Fruit fly (Drosophila melanogaster) whole organism, embryonic: ENCODE data around the gene CG31068.

Experiments used
- Blimp-1 ChIP-seq: fragments of 200-800 bp; sonication (Bioruptor generic); optimal IDR thresholded peaks from 3 replicates; lab custom pipeline; 2018; ENCODE audit warnings: missing biosample characterization, missing genetic modification characterization, mild to moderate bottlenecking, moderate library complexity, missing genetic modification reagents
- CG10959 ChIP-seq: fragments of 200-800 bp; sonication (Bioruptor generic); IDR thresholded peaks from 2 replicates; pipeline ENCODE4 v1.3.6; 2022; ENCODE audit warnings: missing biosample characterization, missing genetic modification characterization
- CG10979 ChIP-seq: fragments of 200-800 bp; sonication (Bioruptor generic); optimal IDR thresholded peaks from 2 replicates; lab custom pipeline; 2018; ENCODE audit warnings: missing biosample characterization, mild to moderate bottlenecking, missing genetic modification characterization, moderate library complexity
- CG11456 ChIP-seq: fragments of 200-800 bp; sonication (Bioruptor generic); IDR thresholded peaks from 3 replicates; pipeline ENCODE4 v1.3.6; 2022; ENCODE audit warnings: missing biosample characterization, missing genetic modification characterization
- CG12104 ChIP-seq: fragments of 200-800 bp; sonication (Bioruptor generic); optimal IDR thresholded peaks from 3 replicates; lab custom pipeline; 2016; ENCODE audit warnings: missing biosample characterization, missing genetic modification characterization
- CG13624 ChIP-seq: fragments of 200-800 bp; sonication (Bioruptor generic); optimal IDR thresholded peaks from 2 replicates; lab custom pipeline; 2016; ENCODE audit warnings: missing biosample characterization, missing genetic modification characterization
- CG14014 ChIP-seq: fragments of 200-800 bp; sonication (Bioruptor generic); IDR thresholded peaks from 2 replicates; pipeline ENCODE4 v1.3.6; 2022; ENCODE audit warnings: missing biosample characterization, missing genetic modification characterization
- CG14441 ChIP-seq: fragments of 200-800 bp; sonication (Bioruptor generic); IDR thresholded peaks from 2 replicates; pipeline ENCODE4 v1.3.6; 2022; ENCODE audit warnings: missing biosample characterization, missing genetic modification characterization
- CG15479 ChIP-seq: fragments of 200-800 bp; sonication (Bioruptor generic); optimal IDR thresholded peaks from 3 replicates; lab custom pipeline; 2019; ENCODE audit warnings: missing biosample characterization, mild to moderate bottlenecking, missing genetic modification characterization, moderate library complexity
- CG1602 ChIP-seq: fragments of 200-800 bp; sonication (Bioruptor generic); optimal IDR thresholded peaks from 3 replicates; lab custom pipeline; 2016; ENCODE audit warnings: missing biosample characterization, missing genetic modification characterization
- CG17328 ChIP-seq: fragments of 200-800 bp; sonication (Bioruptor generic); IDR thresholded peaks from 2 replicates; pipeline ENCODE4 v1.3.6; 2022; ENCODE audit warnings: missing biosample characterization, missing genetic modification characterization
- CG18619 ChIP-seq: fragments of 200-800 bp; sonication (Bioruptor generic); optimal IDR thresholded peaks from 3 replicates; lab custom pipeline; 2017; ENCODE audit warnings: missing biosample characterization, mild to moderate bottlenecking, missing genetic modification characterization
- CG31441 ChIP-seq: fragments of 200-800 bp; sonication (Bioruptor generic); IDR thresholded peaks from 2 replicates; pipeline ENCODE4 v1.3.6; 2022; ENCODE audit warnings: missing biosample characterization, missing genetic modification characterization
- CG4424 ChIP-seq: fragments of 200-800 bp; sonication (Bioruptor generic); optimal IDR thresholded peaks from 3 replicates; lab custom pipeline; 2016; ENCODE audit warnings: missing biosample characterization, missing genetic modification characterization
- CG5953 ChIP-seq: fragments of 200-800 bp; sonication (Bioruptor generic); IDR thresholded peaks from 2 replicates; pipeline ENCODE4 v1.3.6; 2022; ENCODE audit warnings: missing biosample characterization, missing genetic modification characterization
- CG6683 ChIP-seq: fragments of 200-800 bp; sonication (Bioruptor generic); optimal IDR thresholded peaks from 2 replicates; lab custom pipeline; 2017; ENCODE audit warnings: missing biosample characterization, mild to moderate bottlenecking, missing genetic modification characterization, missing genetic modification reagents
- CG6813 ChIP-seq: fragments of 200-800 bp; sonication (Bioruptor generic); optimal IDR thresholded peaks from 2 replicates; lab custom pipeline; 2017; ENCODE audit warnings: missing biosample characterization, missing genetic modification characterization, mild to moderate bottlenecking, moderate library complexity, missing genetic modification reagents
- CG9817 ChIP-seq: fragments of 200-800 bp; sonication (Bioruptor generic); optimal IDR thresholded peaks from 2 replicates; lab custom pipeline; 2018; ENCODE audit warnings: missing biosample characterization, mild to moderate bottlenecking, missing genetic modification characterization, moderate library complexity
- CkIIα-i1 ChIP-seq: fragments of 200-800 bp; sonication (Bioruptor generic); IDR thresholded peaks from 2 replicates; pipeline ENCODE4 v1.3.6; 2022; ENCODE audit warnings: missing biosample characterization, missing genetic modification characterization
- D19A ChIP-seq: fragments of 200-800 bp; optimal IDR thresholded peaks from 3 replicates; lab custom pipeline; 2019; ENCODE audit warnings: missing biosample characterization, mild to moderate bottlenecking, missing genetic modification characterization, moderate library complexity
- Dll ChIP-seq: fragments of 200-800 bp; sonication (Bioruptor generic); IDR thresholded peaks from 4 replicates; pipeline ENCODE4 v1.3.6; 2022; ENCODE audit warnings: missing biosample characterization, missing genetic modification characterization; ENCODE audit not compliant: partially characterized antibody
- HLH4C ChIP-seq: fragments of 200-800 bp; sonication (Bioruptor generic); IDR thresholded peaks from 3 replicates; pipeline ENCODE4 v1.3.6; 2022; ENCODE audit warnings: missing biosample characterization, missing genetic modification characterization; ENCODE audit not compliant: partially characterized antibody
- Mes4 ChIP-seq: fragments of 200-800 bp; sonication (Bioruptor generic); optimal IDR thresholded peaks from 2 replicates; lab custom pipeline; 2016; ENCODE audit warnings: missing biosample characterization, missing genetic modification characterization
- PHDP ChIP-seq: fragments of 200-800 bp; sonication (Bioruptor generic); optimal IDR thresholded peaks from 3 replicates; lab custom pipeline; 2018; ENCODE audit warnings: missing biosample characterization, mild to moderate bottlenecking, missing genetic modification characterization, moderate library complexity
- Poxn ChIP-seq: fragments of 200-800 bp; sonication (Bioruptor generic); IDR thresholded peaks from 2 replicates; pipeline ENCODE4 v1.3.6; 2022; ENCODE audit warnings: missing biosample characterization, missing genetic modification characterization
- Ptx1 ChIP-seq: fragments of 200-800 bp; sonication (Bioruptor generic); IDR thresholded peaks from 2 replicates; pipeline ENCODE4 v1.3.6; 2022; ENCODE audit warnings: missing biosample characterization, missing genetic modification characterization
- Side ChIP-seq: fragments of 200-800 bp; sonication (Bioruptor generic); optimal IDR thresholded peaks from 2 replicates; lab custom pipeline; 2016; ENCODE audit warnings: missing biosample characterization, missing genetic modification characterization
- Trl ChIP-seq, 3 experiments: fragments of >200 bp in 2 of 3; fragments of 200-800 bp in 1 of 3; sonication (Bioruptor generic) in 1 of 3; optimal IDR thresholded peaks; 2 replicates in 1 of 3; 3 replicates in 2 of 3; lab custom pipeline; 2016 to 2017; ENCODE audit warnings: missing biosample characterization in 1 of 3, missing genetic modification characterization in 1 of 3
- Xrp1 ChIP-seq: fragments of 200-800 bp; sonication (Bioruptor generic); IDR thresholded peaks from 2 replicates; pipeline ENCODE4 v1.3.6; 2022; ENCODE audit warnings: missing biosample characterization, missing genetic modification characterization
- YL-1 ChIP-seq: fragments of 200-800 bp; sonication (Bioruptor generic); optimal IDR thresholded peaks from 3 replicates; lab custom pipeline; 2017; ENCODE audit warnings: missing biosample characterization, mild to moderate bottlenecking, missing genetic modification characterization
- aop ChIP-seq: fragments of 200-800 bp; sonication (Bioruptor generic); IDR thresholded peaks from 2 replicates; pipeline ENCODE4 v1.3.6; 2022; ENCODE audit warnings: missing biosample characterization, missing genetic modification characterization
- bsh ChIP-seq, 2 experiments: fragments of 200-800 bp; sonication (Bioruptor generic); optimal IDR thresholded peaks; 2 replicates each; lab custom pipeline; 2017 to 2018; ENCODE audit warnings: mild to moderate bottlenecking in 2 of 2, missing biosample characterization in 2 of 2, missing genetic modification characterization in 2 of 2, moderate library complexity in 1 of 2
- chm ChIP-seq: fragments of 200-800 bp; sonication (Bioruptor generic); IDR thresholded peaks from 2 replicates; pipeline ENCODE4 v1.3.6; 2022; ENCODE audit warnings: missing biosample characterization, missing genetic modification characterization
- crol ChIP-seq: fragments of 200-800 bp; sonication (Bioruptor generic); IDR thresholded peaks from 2 replicates; pipeline ENCODE4 v1.3.6; 2022; ENCODE audit warnings: missing biosample characterization, missing genetic modification characterization
- fd96Cb ChIP-seq: fragments of 200-800 bp; sonication (Bioruptor generic); optimal IDR thresholded peaks from 2 replicates; lab custom pipeline; 2018; ENCODE audit warnings: missing biosample characterization, mild to moderate bottlenecking, missing genetic modification characterization, moderate library complexity
- gem ChIP-seq: fragments of 200-800 bp; sonication (Bioruptor generic); optimal IDR thresholded peaks from 2 replicates; lab custom pipeline; 2019; ENCODE audit warnings: missing biosample characterization, mild to moderate bottlenecking, missing genetic modification characterization, moderate library complexity
- grn ChIP-seq: fragments of 200-800 bp; sonication (Bioruptor generic); optimal IDR thresholded peaks from 3 replicates; lab custom pipeline; 2017; ENCODE audit warnings: missing biosample characterization, missing genetic modification characterization
- gt ChIP-seq: fragments of 200-800 bp; sonication (Bioruptor generic); IDR thresholded peaks from 2 replicates; pipeline ENCODE4 v1.3.6; 2022; ENCODE audit warnings: missing biosample characterization, missing genetic modification characterization
- lilli ChIP-seq: fragments of 200-800 bp; sonication (Bioruptor generic); optimal IDR thresholded peaks from 3 replicates; lab custom pipeline; 2016; ENCODE audit warnings: missing biosample characterization, missing genetic modification characterization
- lov ChIP-seq, 2 experiments: fragments of 200-800 bp in 1 of 2; fragments of >200 bp in 1 of 2; sonication (Bioruptor generic) in 1 of 2; IDR thresholded peaks in 1 of 2; optimal IDR thresholded peaks in 1 of 2; 2 replicates in 1 of 2; 3 replicates in 1 of 2; pipeline versions ENCODE4 v1.3.6 to Lab custom; 2017 to 2022; ENCODE audit warnings: missing biosample characterization in 1 of 2, missing genetic modification characterization in 1 of 2
- nmo ChIP-seq: fragments of 200-800 bp; sonication (Bioruptor generic); optimal IDR thresholded peaks from 2 replicates; lab custom pipeline; 2018; ENCODE audit warnings: missing biosample characterization, mild to moderate bottlenecking, missing genetic modification characterization, moderate library complexity
- phol ChIP-seq: fragments of 200-800 bp; sonication (Bioruptor generic); optimal IDR thresholded peaks from 3 replicates; lab custom pipeline; 2018; ENCODE audit warnings: missing biosample characterization, mild to moderate bottlenecking, missing genetic modification characterization, moderate library complexity
- prd ChIP-seq, 3 experiments: fragments of >200 bp in 2 of 3; fragments of 200-800 bp in 1 of 3; sonication (Bioruptor generic) in 1 of 3; optimal IDR thresholded peaks in 2 of 3; IDR thresholded peaks in 1 of 3; 2 replicates in 2 of 3; 3 replicates in 1 of 3; pipeline versions ENCODE4 v1.3.6 to Lab custom; 2017 to 2022; ENCODE audit warnings: missing biosample characterization in 1 of 3, missing genetic modification characterization in 1 of 3
- ranshi ChIP-seq: fragments of 200-800 bp; sonication (Bioruptor generic); IDR thresholded peaks from 2 replicates; pipeline ENCODE4 v1.3.6; 2022; ENCODE audit warnings: missing biosample characterization, missing genetic modification characterization
- repo ChIP-seq: fragments of 200-800 bp; sonication (Bioruptor generic); optimal IDR thresholded peaks from 2 replicates; lab custom pipeline; 2016; ENCODE audit warnings: missing biosample characterization, missing genetic modification characterization
- sim ChIP-seq: fragments of 200-800 bp; sonication (Bioruptor generic); IDR thresholded peaks from 2 replicates; pipeline ENCODE4 v1.3.6; 2022; ENCODE audit warnings: missing biosample characterization, missing genetic modification characterization
- tin ChIP-seq: fragments of 200-800 bp; sonication (Bioruptor generic); optimal IDR thresholded peaks from 3 replicates; lab custom pipeline; 2016; ENCODE audit warnings: missing biosample characterization, missing genetic modification characterization

The CG31068 gene

DNA sequence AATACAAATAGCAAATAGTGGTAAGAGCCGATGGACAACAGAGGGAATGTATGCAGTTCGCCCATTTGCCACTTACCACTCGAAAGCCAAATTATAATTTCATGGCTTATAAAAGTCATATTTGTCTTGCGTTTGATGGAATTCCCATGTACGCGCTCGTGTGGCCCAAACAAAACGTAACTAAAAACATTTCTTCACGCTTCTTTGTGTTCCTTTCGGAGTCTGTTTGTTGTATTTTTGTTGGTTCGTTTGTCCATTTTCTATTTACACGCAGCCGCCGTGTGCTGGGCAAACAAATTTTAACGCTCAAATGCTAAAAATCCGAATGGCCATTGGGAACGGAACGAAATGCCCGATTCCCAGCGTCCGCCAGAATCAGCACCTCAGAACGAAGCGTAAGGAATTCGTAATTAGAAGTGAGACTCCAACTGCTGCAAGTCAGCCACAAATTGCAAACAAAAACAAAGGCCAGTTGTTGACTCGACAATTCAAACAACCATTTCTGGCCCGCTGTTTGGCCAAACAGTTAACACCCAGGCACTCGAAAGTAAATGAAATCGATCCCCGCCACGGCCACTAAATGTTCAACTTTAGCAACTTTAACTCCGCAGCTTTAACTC lies 24.7 kb upstream of the CG31068 start (continued):
- TF ChIP-seq chm (GFP tag; lab: Robert Waterston, UW) (peak; percentile 19; the same call in 1 of the 2 replicates), Poxn (GFP tag; lab: Robert Waterston, UW) (no peak), Side (GFP tag; lab: Kevin White, UChicago) (peak; percentile 48), CG5953 (peak; percentile 59; the same call in 1 of the 2 replicates), aop (GFP tag; lab: Robert Waterston, UW) (no peak), CG11456 (GFP tag; lab: Robert Waterston, UW) (no peak), CG13624 (no peak), gem (tag; lab: Kevin White, UChicago) (peak; percentile 57), D19A (tag; lab: Kevin White, UChicago) (no peak), prd (optimal IDR thresholded peaks at IDR 0.05; lab: Kevin White, UChicago) (no peak), prd (GFP tag; IDR thresholded peaks at IDR 0.05; lab: Robert Waterston, UW) (peak; percentile 59), PHDP (tag; lab: Kevin White, UChicago) (peak; percentile 18), CG18619 (GFP tag; lab: Kevin White, UChicago) (peak; percentile 47), bsh (GFP tag; optimal IDR thresholded peaks at IDR 0.05; lab: Kevin White, UChicago) (peak in 1 of 2 experiments; percentile 46), CG6813 (GFP tag; lab: Kevin White, UChicago) (peak; percentile 57), tin (GFP tag; lab: Kevin White, UChicago) (no peak), ranshi (GFP tag; lab: Robert Waterston, UW) (0 out of 2 replicates have a peak, but pooled peaks have one; percentile 43), Mes4 (peak; percentile 37), CG10979 (tag; lab: Kevin White, UChicago) (peak; percentile 3), CG1602 (GFP tag; lab: Kevin White, UChicago) (peak; percentile 37), CG9817 (tag; lab: Kevin White, UChicago) (no peak), Xrp1 (GFP tag; lab: Robert Waterston, UW) (peak; percentile 68; the same call in 1 of the 2 replicates), HLH4C (no peak), crol (GFP tag; lab: Robert Waterston, UW) (no peak), nmo (no peak), CG31441 (peak; percentile 22; the same call in 1 of the 2 replicates), fd96Cb (tag; lab: Kevin White, UChicago) (peak; percentile 0), Blimp-1 (GFP tag; lab: Kevin White, UChicago) (peak; percentile 46), CG6683 (GFP tag; lab: Kevin White, UChicago) (no peak), phol (tag; lab: Kevin White, UChicago) (no peak), CG12104 (GFP tag; lab: Kevin White, UChicago) (peak; percentile 2), CG10959 (GFP tag; lab: Robert Waterston, UW) (0 out of 2 replicates have a peak, but pooled peaks have one; percentile 16), CkIIα-i1 (GFP tag; lab: Robert Waterston, UW) (no peak), CG4424 (no peak), Trl (optimal IDR thresholded peaks at IDR 0.05; lab: Kevin White, UChicago) (no peak), Trl (GFP tag; optimal IDR thresholded peaks at IDR 0.05; lab: Kevin White, UChicago) (peak; percentile 58), YL-1 (GFP tag; lab: Kevin White, UChicago) (peak; percentile 18), CG14014 (GFP tag; lab: Robert Waterston, UW) (peak; percentile 27; the same call in 1 of the 2 replicates), CG17328 (peak; percentile 47; the same call in 1 of the 2 replicates), lov (optimal IDR thresholded peaks at IDR 0.05; lab: Kevin White, UChicago) (no peak), lov (GFP tag; IDR thresholded peaks at IDR 0.05; lab: Robert Waterston, UW) (0 out of 3 replicates have a peak, but pooled peaks have one; percentile 58), repo (GFP tag; lab: Kevin White, UChicago) (peak; percentile 21), CG15479 (GFP tag; lab: Kevin White, UChicago) (peak; percentile 2), CG14441 (GFP tag; lab: Robert Waterston, UW) (peak; percentile 43; the same call in 1 of the 2 replicates), sim (GFP tag; lab: Robert Waterston, UW) (peak; percentile 63; the same call in 1 of the 2 replicates), Ptx1 (GFP tag; lab: Robert Waterston, UW) (0 out of 2 replicates have a peak, but pooled peaks have one; percentile 15), Dll (no peak), gt (no peak), grn (GFP tag; lab: Kevin White, UChicago) (peak; percentile 26), lilli (GFP tag; lab: Kevin White, UChicago) (no peak)
